Fruit fly (Drosophila melanogaster) whole organism, embryonic: ENCODE data around the gene CG9903.
A peak's percentile ranks its signal among the peaks of the same experiment; 100 is the strongest.

Source experiments
- Adf1 ChIP-seq: fragments of 200-800 bp; sonication (Bioruptor generic); IDR thresholded peaks from 2 replicates; pipeline ENCODE4 v1.3.6; 2022; ENCODE audit warnings: missing biosample characterization, missing genetic modification characterization
- Aef1 ChIP-seq: fragments of 200-800 bp; sonication (Bioruptor generic); IDR thresholded peaks from 3 replicates; pipeline ENCODE4 v1.3.6; 2022; ENCODE audit warnings: missing biosample characterization, missing genetic modification characterization
- Antp ChIP-seq: fragments of 200-800 bp; sonication (Bioruptor generic); optimal IDR thresholded peaks from 3 replicates; lab custom pipeline; 2016; ENCODE audit warnings: missing biosample characterization, missing genetic modification characterization
- Atf6 ChIP-seq: fragments of 200-800 bp; sonication (Bioruptor generic); IDR thresholded peaks from 2 replicates; pipeline ENCODE4 v1.3.6; 2022; ENCODE audit warnings: missing biosample characterization, missing genetic modification characterization
- CG10274 ChIP-seq: fragments of 200-800 bp; sonication (Bioruptor generic); optimal IDR thresholded peaks from 3 replicates; lab custom pipeline; 2017; ENCODE audit warnings: missing biosample characterization, mild to moderate bottlenecking, missing genetic modification characterization
- CG10565 ChIP-seq: fragments of 200-800 bp; sonication (Bioruptor generic); optimal IDR thresholded peaks from 3 replicates; lab custom pipeline; 2016; ENCODE audit warnings: missing biosample characterization, mild to moderate bottlenecking, missing genetic modification characterization
- CG11398 ChIP-seq: fragments of 200-800 bp; sonication (Bioruptor generic); optimal IDR thresholded peaks from 2 replicates; lab custom pipeline; 2016; ENCODE audit warnings: missing biosample characterization, missing genetic modification characterization
- CG11504 ChIP-seq: fragments of 200-800 bp; sonication (Bioruptor generic); optimal IDR thresholded peaks from 3 replicates; lab custom pipeline; 2019; ENCODE audit warnings: missing biosample characterization, mild to moderate bottlenecking, missing genetic modification characterization, moderate library complexity
- CG13296 ChIP-seq: fragments of 200-800 bp; sonication (Bioruptor generic); optimal IDR thresholded peaks from 3 replicates; lab custom pipeline; 2018; ENCODE audit warnings: missing biosample characterization, mild to moderate bottlenecking, missing genetic modification characterization
- CG13624 ChIP-seq: fragments of 200-800 bp; sonication (Bioruptor generic); optimal IDR thresholded peaks from 2 replicates; lab custom pipeline; 2016; ENCODE audit warnings: missing biosample characterization, missing genetic modification characterization
- CG1647 ChIP-seq: fragments of 200-800 bp; sonication (Bioruptor generic); optimal IDR thresholded peaks from 3 replicates; lab custom pipeline; 2016; ENCODE audit warnings: missing biosample characterization, missing genetic modification characterization
- CG17385 ChIP-seq: fragments of 200-800 bp; sonication (Bioruptor generic); optimal IDR thresholded peaks from 3 replicates; lab custom pipeline; 2018; ENCODE audit warnings: missing biosample characterization, mild to moderate bottlenecking, missing genetic modification characterization
- CG18262 ChIP-seq: fragments of 200-800 bp; optimal IDR thresholded peaks from 3 replicates; lab custom pipeline; 2019; ENCODE audit warnings: missing biosample characterization, mild to moderate bottlenecking, missing genetic modification characterization, moderate library complexity
- CG2116 ChIP-seq: fragments of 200-800 bp; sonication (Bioruptor generic); optimal IDR thresholded peaks from 3 replicates; lab custom pipeline; 2018; ENCODE audit warnings: missing biosample characterization, mild to moderate bottlenecking, missing genetic modification characterization
- CG3847 ChIP-seq: fragments of 200-800 bp; sonication (Bioruptor generic); IDR thresholded peaks from 2 replicates; pipeline ENCODE4 v1.3.6; 2022; ENCODE audit warnings: missing biosample characterization, missing genetic modification characterization
- CG4360 ChIP-seq: fragments of 200-800 bp; sonication (Bioruptor generic); IDR thresholded peaks from 2 replicates; pipeline ENCODE4 v1.3.6; 2022; ENCODE audit warnings: missing biosample characterization, missing genetic modification characterization
- CG4854 ChIP-seq: fragments of 200-800 bp; sonication (Bioruptor generic); optimal IDR thresholded peaks from 2 replicates; lab custom pipeline; 2016; ENCODE audit warnings: missing biosample characterization, missing genetic modification characterization, inconsistent platforms
- CG6654 ChIP-seq: fragments of 200-800 bp; sonication (Bioruptor generic); optimal IDR thresholded peaks from 2 replicates; lab custom pipeline; 2017; ENCODE audit warnings: missing biosample characterization, mild to moderate bottlenecking, missing genetic modification characterization
- CG6765 ChIP-seq: fragments of 200-800 bp; sonication (Bioruptor generic); optimal IDR thresholded peaks from 3 replicates; lab custom pipeline; 2017; ENCODE audit warnings: missing biosample characterization, mild to moderate bottlenecking, missing genetic modification characterization
- CG6813 ChIP-seq: fragments of 200-800 bp; sonication (Bioruptor generic); optimal IDR thresholded peaks from 2 replicates; lab custom pipeline; 2017; ENCODE audit warnings: missing biosample characterization, missing genetic modification characterization, mild to moderate bottlenecking, moderate library complexity, missing genetic modification reagents
- CG7928 ChIP-seq: fragments of 200-800 bp; sonication (Bioruptor generic); optimal IDR thresholded peaks from 2 replicates; lab custom pipeline; 2017; ENCODE audit warnings: missing biosample characterization, mild to moderate bottlenecking, missing genetic modification characterization
- CG9797 ChIP-seq: fragments of 200-800 bp; sonication (Bioruptor generic); optimal IDR thresholded peaks from 3 replicates; lab custom pipeline; 2018; ENCODE audit warnings: missing biosample characterization, mild to moderate bottlenecking, missing genetic modification characterization
- CG9817 ChIP-seq: fragments of 200-800 bp; sonication (Bioruptor generic); optimal IDR thresholded peaks from 2 replicates; lab custom pipeline; 2018; ENCODE audit warnings: missing biosample characterization, mild to moderate bottlenecking, missing genetic modification characterization, moderate library complexity
- CG9932 ChIP-seq: fragments of 200-800 bp; sonication (Bioruptor generic); IDR thresholded peaks from 2 replicates; pipeline ENCODE4 v1.3.6; 2022; ENCODE audit warnings: missing biosample characterization, missing genetic modification characterization
- CHES-1-like ChIP-seq: fragments of 200-800 bp; sonication (Bioruptor generic); optimal IDR thresholded peaks from 2 replicates; lab custom pipeline; 2016; ENCODE audit warnings: missing biosample characterization, missing genetic modification characterization
- Dek ChIP-seq: fragments of 200-800 bp; sonication (Bioruptor generic); optimal IDR thresholded peaks from 3 replicates; lab custom pipeline; 2019; ENCODE audit warnings: missing biosample characterization, mild to moderate bottlenecking, missing genetic modification characterization, moderate library complexity
- Dll ChIP-seq: fragments of 200-800 bp; sonication (Bioruptor generic); IDR thresholded peaks from 4 replicates; pipeline ENCODE4 v1.3.6; 2022; ENCODE audit warnings: missing biosample characterization, missing genetic modification characterization; ENCODE audit not compliant: partially characterized antibody
- Ets65A ChIP-seq: fragments of 200-800 bp; sonication (Bioruptor generic); peaks from one replicate; lab custom pipeline; 2016; ENCODE audit warnings: missing biosample characterization, missing genetic modification characterization
- Gug ChIP-seq: fragments of 200-800 bp; sonication (Bioruptor generic); IDR thresholded peaks from 4 replicates; pipeline ENCODE4 v1.3.6; 2022; ENCODE audit warnings: missing biosample characterization, missing genetic modification characterization
- HmgD ChIP-seq: fragments of 200-800 bp; sonication (Bioruptor generic); optimal IDR thresholded peaks from 3 replicates; lab custom pipeline; 2016; ENCODE audit warnings: missing biosample characterization, missing genetic modification characterization
- Hmr ChIP-seq: fragments of 200-800 bp; sonication (Bioruptor generic); optimal IDR thresholded peaks from 3 replicates; lab custom pipeline; 2017; ENCODE audit warnings: mild to moderate bottlenecking, missing biosample characterization, missing genetic modification reagents, missing genetic modification characterization
- Hr39 ChIP-seq: fragments of >200 bp; optimal IDR thresholded peaks from 2 replicates; lab custom pipeline; 2017
- Lhr ChIP-seq: fragments of 200-800 bp; sonication (Bioruptor generic); optimal IDR thresholded peaks from 3 replicates; lab custom pipeline; 2017; ENCODE audit warnings: mild to moderate bottlenecking, missing biosample characterization, missing genetic modification reagents, missing genetic modification characterization
- MESR4 ChIP-seq: fragments of 200-800 bp; sonication (Bioruptor generic); optimal IDR thresholded peaks from 2 replicates; lab custom pipeline; 2018; ENCODE audit warnings: missing biosample characterization, mild to moderate bottlenecking, missing genetic modification characterization, moderate library complexity
- Meics ChIP-seq: fragments of 200-800 bp; sonication (Bioruptor generic); optimal IDR thresholded peaks from 2 replicates; lab custom pipeline; 2017; ENCODE audit warnings: missing biosample characterization, mild to moderate bottlenecking, missing genetic modification characterization
- PHDP ChIP-seq: fragments of 200-800 bp; sonication (Bioruptor generic); optimal IDR thresholded peaks from 3 replicates; lab custom pipeline; 2018; ENCODE audit warnings: missing biosample characterization, mild to moderate bottlenecking, missing genetic modification characterization, moderate library complexity
- Sox100B ChIP-seq: fragments of 200-800 bp; sonication (Bioruptor generic); optimal IDR thresholded peaks from 3 replicates; lab custom pipeline; 2018; ENCODE audit warnings: missing biosample characterization, mild to moderate bottlenecking, missing genetic modification characterization
- caup ChIP-seq: fragments of 200-800 bp; sonication (Bioruptor generic); optimal IDR thresholded peaks from 3 replicates; lab custom pipeline; 2017; ENCODE audit warnings: missing biosample characterization, mild to moderate bottlenecking, missing genetic modification characterization, moderate library complexity; ENCODE audit not compliant: severe bottlenecking
- chn ChIP-seq: fragments of 200-800 bp; sonication (Bioruptor generic); optimal IDR thresholded peaks from 2 replicates; lab custom pipeline; 2016; ENCODE audit warnings: missing biosample characterization, missing genetic modification characterization
- fru ChIP-seq: fragments of >200 bp; optimal IDR thresholded peaks from 2 replicates; lab custom pipeline; 2017
- ftz-f1 ChIP-seq: fragments of 200-800 bp; sonication (Bioruptor generic); optimal IDR thresholded peaks from 2 replicates; lab custom pipeline; 2016; ENCODE audit warnings: missing biosample characterization, missing genetic modification characterization
- ind ChIP-seq: fragments of 200-800 bp; sonication (Bioruptor generic); optimal IDR thresholded peaks from 3 replicates; lab custom pipeline; 2016; ENCODE audit warnings: missing biosample characterization, missing genetic modification characterization
- slbo ChIP-seq: fragments of 200-800 bp; sonication (Bioruptor generic); IDR thresholded peaks from 2 replicates; pipeline ENCODE4 v1.3.6; 2022; ENCODE audit warnings: missing biosample characterization, missing genetic modification characterization
- tup ChIP-seq: fragments of 200-800 bp; sonication (Bioruptor generic); optimal IDR thresholded peaks from 2 replicates; lab custom pipeline; 2016; ENCODE audit warnings: missing biosample characterization, mild to moderate bottlenecking, missing genetic modification characterization, moderate library complexity

Gene CG9903

DNA sequence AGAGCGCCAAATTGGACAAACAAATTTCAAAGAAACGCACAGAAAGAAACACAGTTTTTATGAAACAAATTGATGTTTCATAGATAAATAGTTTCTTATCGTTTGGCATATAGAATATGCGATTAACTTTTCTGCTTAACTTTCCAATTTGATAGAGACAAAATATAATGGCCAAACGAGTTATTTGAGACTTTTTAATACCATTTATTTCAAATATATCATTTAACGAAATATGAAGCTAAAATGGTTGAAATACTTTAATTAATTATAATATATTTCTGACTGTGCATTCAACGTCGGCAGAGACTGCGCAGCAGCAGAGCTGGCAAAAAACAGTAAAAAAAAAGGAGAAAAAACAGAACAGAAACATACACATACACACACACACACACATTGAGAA, 44.9 kb upstream of the CG9903 start (continued):
- TF ChIP-seq MESR4 (GFP tag; lab: Kevin White, UChicago) (no peak), caup (GFP tag; lab: Kevin White, UChicago) (peak; percentile 5), HmgD (GFP tag; lab: Kevin White, UChicago) (no peak), Antp (GFP tag; lab: Kevin White, UChicago) (no peak), ftz-f1 (no peak), Hr39 (lab: Kevin White, UChicago) (no peak), tup (GFP tag; lab: Kevin White, UChicago) (no peak), Lhr (no peak), Aef1 (no peak), Adf1 (GFP tag; lab: Robert Waterston, UW) (peak; percentile 74), ind (GFP tag; lab: Kevin White, UChicago) (no peak), Atf6 (GFP tag; lab: Robert Waterston, UW) (0 out of 2 replicates have a peak, but pooled peaks have one; percentile 12), chn (GFP tag; lab: Kevin White, UChicago) (no peak), fru (no peak), CG4854 (no peak), PHDP (tag; lab: Kevin White, UChicago) (peak; percentile 6), CG10274 (GFP tag; lab: Kevin White, UChicago) (no peak), CG1647 (GFP tag; lab: Kevin White, UChicago) (no peak), slbo (no peak), Sox100B (GFP tag; lab: Kevin White, UChicago) (peak; percentile 17), CG6765 (GFP tag; lab: Kevin White, UChicago) (peak; percentile 16), CG7928 (GFP tag; lab: Kevin White, UChicago) (no peak), Dek (tag; lab: Kevin White, UChicago) (peak; percentile 5), CG13296 (peak; percentile 5), Meics (GFP tag; lab: Kevin White, UChicago) (peak; percentile 45), CG2116 (GFP tag; lab: Kevin White, UChicago) (no peak), CG18262 (tag; lab: Kevin White, UChicago) (peak; percentile 9), Ets65A (GFP tag; lab: Kevin White, UChicago) (no peak), Dll (GFP tag; lab: Robert Waterston, UW) (no peak), CG3847 (GFP tag; lab: Robert Waterston, UW) (no peak), CG11504 (tag; lab: Kevin White, UChicago) (peak; percentile 51), CG10565 (no peak), Hmr (peak; percentile 49), CHES-1-like (no peak), CG9797 (GFP tag; lab: Kevin White, UChicago) (no peak), CG9932 (peak; percentile 36; the same call in 1 of the 2 replicates), CG11398 (GFP tag; lab: Kevin White, UChicago) (no peak), Gug (GFP tag; lab: Robert Waterston, UW) (no peak), CG6813 (GFP tag; lab: Kevin White, UChicago) (peak; percentile 23), CG9817 (peak; percentile 15), CG17385 (GFP tag; lab: Kevin White, UChicago) (no peak), CG13624 (GFP tag; lab: Kevin White, UChicago) (no peak), CG4360 (no peak), CG6654 (GFP tag; lab: Kevin White, UChicago) (no peak)
